Fruit fly (Drosophila melanogaster): ENCODE measurements around the gene CG18249.

DNA sequence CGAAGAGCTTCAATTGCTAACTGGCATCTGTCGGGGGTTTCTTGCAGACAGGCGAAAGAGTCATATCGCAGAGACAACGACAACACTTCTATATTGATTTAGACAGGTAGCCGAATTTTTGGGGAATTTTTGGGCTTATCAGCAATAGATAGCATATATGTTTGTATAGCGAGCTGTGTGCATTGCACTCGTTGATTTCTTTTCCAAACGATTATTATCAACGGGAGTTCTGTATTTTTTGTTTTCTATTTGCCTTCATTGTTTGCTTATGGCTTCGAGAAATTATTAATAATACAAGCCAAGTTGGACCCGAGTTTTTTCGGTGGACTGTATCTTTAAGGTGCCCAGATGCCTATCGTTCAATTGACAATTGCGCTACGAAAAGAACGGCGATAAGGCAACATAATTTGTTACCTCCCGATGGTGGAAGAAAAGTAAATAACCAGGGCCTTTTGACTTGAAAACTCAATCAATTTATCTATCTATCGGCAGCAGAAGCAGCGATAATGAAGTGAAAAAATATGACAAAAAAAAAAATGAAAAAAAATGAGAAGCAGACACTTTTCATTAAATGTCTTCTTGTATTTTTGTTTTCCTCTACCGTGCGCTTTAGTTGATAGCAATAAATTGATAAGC is 39.5 kb upstream of the CG18249 start:
- TF ChIP-seq CG1024 (GFP tag; IDR thresholded peaks at IDR 0.05) (peak; percentile 28; the same call in 1 of the 2 replicates), Hr78 (GFP tag; optimal IDR thresholded peaks at IDR 0.05) (no peak), chif (GFP tag; optimal IDR thresholded peaks at IDR 0.05) (peak in 1 of 2 experiments; percentile 42), insv (GFP tag; optimal IDR thresholded peaks at IDR 0.05) (no peak), jigr1 (GFP tag; IDR thresholded peaks at IDR 0.05) (no peak)
